Fruit fly (Drosophila melanogaster): Measurements from ENCODE around the gene CG14562.

The CG14562 gene

dm6 chr3L:21954474-21955321, 12.7 kb downstream of the CG14562 start, which contains the start of gene CG7458 (continued):
- TF ChIP-seq HmgZ (tag; optimal IDR thresholded peaks at IDR 0.05), result no peak
- TF ChIP-seq jumu (GFP tag; optimal IDR thresholded peaks at IDR 0.05), result no peak
- peak; percentile 49 to 53 for TF ChIP-seq dpn (GFP tag; optimal IDR thresholded peaks at IDR 0.05)
- TF ChIP-seq bab2 (GFP tag; optimal IDR thresholded peaks at IDR 0.05), result peak; percentile 58
- TF ChIP-seq al (GFP tag; IDR thresholded peaks at IDR 0.05), result peak; percentile 34
- peak; percentile 49 for TF ChIP-seq slp2 (GFP tag; optimal IDR thresholded peaks at IDR 0.05)
- no peak for TF ChIP-seq run (tag; optimal IDR thresholded peaks at IDR 0.05)
- TF ChIP-seq dysf (GFP tag; IDR thresholded peaks at IDR 0.05), result peak; percentile 66; the same call in 2 of the 3 replicates
- TF ChIP-seq CG33213 (GFP tag; optimal IDR thresholded peaks at IDR 0.05), result peak; percentile 17
- no peak for TF ChIP-seq Gsc (GFP tag; IDR thresholded peaks at IDR 0.05)
- no peak for TF ChIP-seq CG17568 (GFP tag; optimal IDR thresholded peaks at IDR 0.05)
- TF ChIP-seq CG7357 (GFP tag; IDR thresholded peaks at IDR 0.05), result 0 out of 3 replicates have a peak, but pooled peaks have one; percentile 28
- TF ChIP-seq Sox100B (GFP tag; optimal IDR thresholded peaks at IDR 0.05), result peak; percentile 69
- TF ChIP-seq CG8765 (GFP tag; IDR thresholded peaks at IDR 0.05), result peak; percentile 13; the same call in 1 of the 2 replicates
- TF ChIP-seq CTCF (GFP tag; optimal IDR thresholded peaks at IDR 0.05), result peak; percentile 23
- no peak for TF ChIP-seq Opbp (GFP tag; IDR thresholded peaks at IDR 0.05; ENCODE audit: partially characterized antibody)
- no peak for TF ChIP-seq hkb (optimal IDR thresholded peaks at IDR 0.05)
- peak; percentile 32; the same call in 1 of the 2 replicates for TF ChIP-seq hkb (GFP tag; IDR thresholded peaks at IDR 0.05)
- TF ChIP-seq CG2875 (GFP tag; optimal IDR thresholded peaks at IDR 0.05), result no peak
- peak in 1 of 2 experiments; percentile 50 for TF ChIP-seq Dfd (GFP tag; optimal IDR thresholded peaks at IDR 0.05)
- peak in 1 of 2 experiments; percentile 49 for TF ChIP-seq bsh (GFP tag; optimal IDR thresholded peaks at IDR 0.05)
- TF ChIP-seq nerfin-1 (tag; optimal IDR thresholded peaks at IDR 0.05), result no peak
- TF ChIP-seq CG15479 (GFP tag; optimal IDR thresholded peaks at IDR 0.05), result no peak
- peak; percentile 60 for TF ChIP-seq CG9437 (GFP tag; optimal IDR thresholded peaks at IDR 0.05)
- no peak for TF ChIP-seq peb (GFP tag; IDR thresholded peaks at IDR 0.05)
- TF ChIP-seq CG1603 (tag; optimal IDR thresholded peaks at IDR 0.05), result no peak
- peak; percentile 77 for TF ChIP-seq nmo (GFP tag; optimal IDR thresholded peaks at IDR 0.05)
- peak; percentile 30 for TF ChIP-seq Hey (tag; optimal IDR thresholded peaks at IDR 0.05)
- no peak for TF ChIP-seq Asciz (GFP tag; optimal IDR thresholded peaks at IDR 0.05)
- TF ChIP-seq Tbp (GFP tag; optimal IDR thresholded peaks at IDR 0.05), result no peak
- TF ChIP-seq onecut (GFP tag; IDR thresholded peaks at IDR 0.05), result 0 out of 2 replicates have a peak, but pooled peaks have one; percentile 9
- peak; percentile 44 for TF ChIP-seq ATbp (GFP tag; optimal IDR thresholded peaks at IDR 0.05)
- peak; percentile 55 for TF ChIP-seq Hmx (GFP tag; optimal IDR thresholded peaks at IDR 0.05)
- TF ChIP-seq CG10565 (GFP tag; optimal IDR thresholded peaks at IDR 0.05), result no peak
- TF ChIP-seq Doc3 (GFP tag; IDR thresholded peaks at IDR 0.05; ENCODE audit: partially characterized antibody), result no peak
- TF ChIP-seq seq (GFP tag; IDR thresholded peaks at IDR 0.05), result peak; percentile 28; the same call in 1 of the 2 replicates
- TF ChIP-seq sens (GFP tag), result peak; percentile 92
- TF ChIP-seq CG31224 (GFP tag; IDR thresholded peaks at IDR 0.05), result peak; percentile 50; the same call in 1 of the 2 replicates
- TF ChIP-seq Sry-δ (GFP tag; optimal IDR thresholded peaks at IDR 0.05), result peak; percentile 21
- peak; percentile 95 for TF ChIP-seq CG34376 (GFP tag; optimal IDR thresholded peaks at IDR 0.05)
- TF ChIP-seq Nf-YC (tag; optimal IDR thresholded peaks at IDR 0.05), result peak; percentile 53
- peak; percentile 37; the same call in 1 of the 2 replicates for TF ChIP-seq CG32532 (GFP tag; IDR thresholded peaks at IDR 0.05)
- TF ChIP-seq Doc2 (GFP tag; IDR thresholded peaks at IDR 0.05), result no peak
- no peak for TF ChIP-seq da (GFP tag; optimal IDR thresholded peaks at IDR 0.05)
- TF ChIP-seq phol (tag; optimal IDR thresholded peaks at IDR 0.05), result peak; percentile 65
- peak; percentile 45 for TF ChIP-seq Dip3 (GFP tag; optimal IDR thresholded peaks at IDR 0.05)
- no peak for TF ChIP-seq otp (GFP tag; IDR thresholded peaks at IDR 0.05)
- TF ChIP-seq tin (GFP tag; optimal IDR thresholded peaks at IDR 0.05), result peak; percentile 7
- TF ChIP-seq CG2678 (tag; optimal IDR thresholded peaks at IDR 0.05), result peak; percentile 74
- no peak for TF ChIP-seq C15 (GFP tag; IDR thresholded peaks at IDR 0.05)

All from whole organism, embryonic.